Fruit fly (Drosophila melanogaster) whole organism, embryonic: ENCODE data around the gene Tbc1d22.
A peak's percentile ranks its signal among the peaks of the same experiment; 100 is the strongest.

Experiments
- Asciz ChIP-seq: fragments of 200-800 bp; sonication (Bioruptor generic); optimal IDR thresholded peaks from 2 replicates; lab custom pipeline; 2017; ENCODE audit warnings: missing biosample characterization, mild to moderate bottlenecking, missing genetic modification characterization, missing genetic modification reagents
- CG10321 ChIP-seq: fragments of 200-800 bp; sonication (Bioruptor generic); IDR thresholded peaks from 2 replicates; pipeline ENCODE4 v1.3.6; 2022; ENCODE audit warnings: missing biosample characterization, missing genetic modification characterization
- CG10431 ChIP-seq: fragments of 200-800 bp; sonication (Bioruptor generic); optimal IDR thresholded peaks from 3 replicates; lab custom pipeline; 2018; ENCODE audit warnings: missing biosample characterization, mild to moderate bottlenecking, missing genetic modification characterization
- CG11696 ChIP-seq: fragments of 200-800 bp; sonication (Bioruptor generic); IDR thresholded peaks from 2 replicates; pipeline ENCODE4 v1.3.6; 2022; ENCODE audit warnings: missing biosample characterization, missing genetic modification characterization
- CG13296 ChIP-seq: fragments of 200-800 bp; sonication (Bioruptor generic); optimal IDR thresholded peaks from 3 replicates; lab custom pipeline; 2018; ENCODE audit warnings: missing biosample characterization, mild to moderate bottlenecking, missing genetic modification characterization
- CG14014 ChIP-seq: fragments of 200-800 bp; sonication (Bioruptor generic); IDR thresholded peaks from 2 replicates; pipeline ENCODE4 v1.3.6; 2022; ENCODE audit warnings: missing biosample characterization, missing genetic modification characterization
- CG14441 ChIP-seq: fragments of 200-800 bp; sonication (Bioruptor generic); IDR thresholded peaks from 2 replicates; pipeline ENCODE4 v1.3.6; 2022; ENCODE audit warnings: missing biosample characterization, missing genetic modification characterization
- CG16779 ChIP-seq: fragments of 200-800 bp; sonication (Bioruptor generic); IDR thresholded peaks from 2 replicates; pipeline ENCODE4 v1.3.6; 2022; ENCODE audit warnings: missing biosample characterization, missing genetic modification characterization
- CG17328 ChIP-seq: fragments of 200-800 bp; sonication (Bioruptor generic); IDR thresholded peaks from 2 replicates; pipeline ENCODE4 v1.3.6; 2022; ENCODE audit warnings: missing biosample characterization, missing genetic modification characterization
- CG17359 ChIP-seq: fragments of 200-800 bp; sonication (Bioruptor generic); optimal IDR thresholded peaks from 3 replicates; lab custom pipeline; 2018; ENCODE audit warnings: missing biosample characterization, mild to moderate bottlenecking, missing genetic modification characterization, moderate library complexity
- CG17568 ChIP-seq: fragments of 200-800 bp; sonication (Bioruptor generic); optimal IDR thresholded peaks from 2 replicates; lab custom pipeline; 2018; ENCODE audit warnings: missing biosample characterization, mild to moderate bottlenecking, missing genetic modification characterization, moderate library complexity
- CG1792 ChIP-seq: fragments of 200-800 bp; sonication (Bioruptor generic); optimal IDR thresholded peaks from 2 replicates; lab custom pipeline; 2016; ENCODE audit warnings: missing biosample characterization, missing genetic modification characterization
- CG18764 ChIP-seq: fragments of 200-800 bp; sonication (Bioruptor generic); optimal IDR thresholded peaks from 3 replicates; lab custom pipeline; 2016; ENCODE audit warnings: missing biosample characterization, missing genetic modification characterization
- CG2120 ChIP-seq: fragments of 200-800 bp; sonication (Bioruptor generic); optimal IDR thresholded peaks from 3 replicates; lab custom pipeline; 2016; ENCODE audit warnings: missing biosample characterization, missing genetic modification characterization
- CG31224 ChIP-seq: fragments of 200-800 bp; sonication (Bioruptor generic); IDR thresholded peaks from 2 replicates; pipeline ENCODE4 v1.3.6; 2022; ENCODE audit warnings: missing biosample characterization, missing genetic modification characterization
- CG3407 ChIP-seq: fragments of 200-800 bp; sonication (Bioruptor generic); optimal IDR thresholded peaks from 2 replicates; lab custom pipeline; 2018; ENCODE audit warnings: missing biosample characterization, mild to moderate bottlenecking, missing genetic modification characterization
- CG34376 ChIP-seq: fragments of 200-800 bp; sonication (Bioruptor generic); optimal IDR thresholded peaks from 2 replicates; lab custom pipeline; 2018; ENCODE audit warnings: missing biosample characterization, mild to moderate bottlenecking, missing genetic modification characterization
- CG34422 ChIP-seq: fragments of 200-800 bp; sonication (Bioruptor generic); IDR thresholded peaks from 3 replicates; pipeline ENCODE4 v1.3.6; 2022; ENCODE audit warnings: missing biosample characterization, missing genetic modification characterization
- CG7556 ChIP-seq: fragments of 200-800 bp; sonication (Bioruptor generic); optimal IDR thresholded peaks from 2 replicates; lab custom pipeline; 2017; ENCODE audit warnings: missing biosample characterization, mild to moderate bottlenecking, missing genetic modification characterization
- CG8944 ChIP-seq: fragments of 200-800 bp; sonication (Bioruptor generic); optimal IDR thresholded peaks from 3 replicates; lab custom pipeline; 2016; ENCODE audit warnings: missing biosample characterization, missing genetic modification characterization
- CG9932 ChIP-seq: fragments of 200-800 bp; sonication (Bioruptor generic); IDR thresholded peaks from 2 replicates; pipeline ENCODE4 v1.3.6; 2022; ENCODE audit warnings: missing biosample characterization, missing genetic modification characterization
- CkIIα-i1 ChIP-seq: fragments of 200-800 bp; sonication (Bioruptor generic); IDR thresholded peaks from 2 replicates; pipeline ENCODE4 v1.3.6; 2022; ENCODE audit warnings: missing biosample characterization, missing genetic modification characterization
- Dref ChIP-seq: fragments of 200-800 bp; sonication (Bioruptor generic); IDR thresholded peaks from 2 replicates; pipeline ENCODE4 v1.3.6; 2022; ENCODE audit warnings: missing biosample characterization, missing genetic modification characterization
- E2f1 ChIP-seq: fragments of 200-800 bp; sonication (Bioruptor generic); IDR thresholded peaks from 2 replicates; pipeline ENCODE4 v1.3.6; 2022; ENCODE audit warnings: missing biosample characterization, missing genetic modification characterization
- HLH3B ChIP-seq: fragments of 200-800 bp; sonication (Bioruptor generic); IDR thresholded peaks from 2 replicates; pipeline ENCODE4 v1.3.6; 2022; ENCODE audit warnings: missing biosample characterization, missing genetic modification characterization
- HmgZ ChIP-seq: fragments of 200-800 bp; sonication (Bioruptor generic); optimal IDR thresholded peaks from 2 replicates; lab custom pipeline; 2018; ENCODE audit warnings: missing biosample characterization, mild to moderate bottlenecking, missing genetic modification characterization
- Mrtf ChIP-seq: fragments of 200-800 bp; sonication (Bioruptor generic); IDR thresholded peaks from 3 replicates; pipeline ENCODE4 v1.3.6; 2022; ENCODE audit warnings: missing biosample characterization, missing genetic modification characterization
- Myb ChIP-seq: fragments of 200-800 bp; sonication (Bioruptor generic); optimal IDR thresholded peaks from 2 replicates; lab custom pipeline; 2016; ENCODE audit warnings: missing biosample characterization, missing genetic modification characterization
- Nf-YA ChIP-seq: fragments of 200-800 bp; sonication (Bioruptor generic); IDR thresholded peaks from 2 replicates; pipeline ENCODE4 v1.3.6; 2022; ENCODE audit warnings: missing biosample characterization, missing genetic modification characterization
- Poxn ChIP-seq: fragments of 200-800 bp; sonication (Bioruptor generic); IDR thresholded peaks from 2 replicates; pipeline ENCODE4 v1.3.6; 2022; ENCODE audit warnings: missing biosample characterization, missing genetic modification characterization
- TFAM ChIP-seq: fragments of 200-800 bp; sonication (Bioruptor generic); optimal IDR thresholded peaks from 2 replicates; lab custom pipeline; 2017; ENCODE audit warnings: missing biosample characterization, missing genetic modification characterization, inconsistent platforms
- Xbp1 ChIP-seq: fragments of 200-800 bp; sonication (Bioruptor generic); optimal IDR thresholded peaks from 3 replicates; lab custom pipeline; 2016; ENCODE audit warnings: missing biosample characterization, mild to moderate bottlenecking, missing genetic modification characterization
- ase ChIP-seq: fragments of 200-800 bp; sonication (Bioruptor generic); IDR thresholded peaks from 3 replicates; pipeline ENCODE4 v1.3.6; 2022; ENCODE audit warnings: missing biosample characterization, missing genetic modification characterization
- az2 ChIP-seq: fragments of 200-800 bp; sonication (Bioruptor generic); optimal IDR thresholded peaks from 3 replicates; lab custom pipeline; 2016; ENCODE audit warnings: missing biosample characterization, missing genetic modification characterization
- bsh ChIP-seq, 2 experiments: fragments of 200-800 bp; sonication (Bioruptor generic); optimal IDR thresholded peaks; 2 replicates each; lab custom pipeline; 2017 to 2018; ENCODE audit warnings: mild to moderate bottlenecking in 2 of 2, missing biosample characterization in 2 of 2, missing genetic modification characterization in 2 of 2, moderate library complexity in 1 of 2
- dmrt11E ChIP-seq: fragments of 200-800 bp; sonication (Bioruptor generic); optimal IDR thresholded peaks from 3 replicates; lab custom pipeline; 2018; ENCODE audit warnings: missing biosample characterization, mild to moderate bottlenecking, missing genetic modification characterization, moderate library complexity
- fu2 ChIP-seq: fragments of 200-800 bp; sonication (Bioruptor generic); optimal IDR thresholded peaks from 2 replicates; lab custom pipeline; 2016; ENCODE audit warnings: missing biosample characterization, missing genetic modification characterization
- gcm ChIP-seq: fragments of 200-800 bp; sonication (Bioruptor generic); optimal IDR thresholded peaks from 2 replicates; lab custom pipeline; 2019; ENCODE audit warnings: missing biosample characterization, mild to moderate bottlenecking, missing genetic modification characterization, moderate library complexity
- her ChIP-seq: fragments of 200-800 bp; sonication (Bioruptor generic); optimal IDR thresholded peaks from 2 replicates; lab custom pipeline; 2016; ENCODE audit warnings: missing biosample characterization, missing genetic modification characterization
- ind ChIP-seq: fragments of 200-800 bp; sonication (Bioruptor generic); optimal IDR thresholded peaks from 3 replicates; lab custom pipeline; 2016; ENCODE audit warnings: missing biosample characterization, missing genetic modification characterization
- kah ChIP-seq: fragments of 200-800 bp; sonication (Bioruptor generic); optimal IDR thresholded peaks from 2 replicates; lab custom pipeline; 2018; ENCODE audit warnings: missing biosample characterization, mild to moderate bottlenecking, missing genetic modification characterization
- lola ChIP-seq, 3 experiments: fragments of >200 bp in 2 of 3; fragments of 200-800 bp in 1 of 3; sonication (Bioruptor generic) in 1 of 3; optimal IDR thresholded peaks; 2 replicates each; lab custom pipeline; 2017 to 2019; ENCODE audit warnings: missing biosample characterization in 3 of 3, missing genetic modification characterization in 3 of 3, mild to moderate bottlenecking in 1 of 3, moderate library complexity in 1 of 3
- lov ChIP-seq, 2 experiments: fragments of 200-800 bp in 1 of 2; fragments of >200 bp in 1 of 2; sonication (Bioruptor generic) in 1 of 2; IDR thresholded peaks in 1 of 2; optimal IDR thresholded peaks in 1 of 2; 2 replicates in 1 of 2; 3 replicates in 1 of 2; pipeline versions ENCODE4 v1.3.6 to Lab custom; 2017 to 2022; ENCODE audit warnings: missing biosample characterization in 1 of 2, missing genetic modification characterization in 1 of 2
- luna ChIP-seq: fragments of 200-800 bp; sonication (Bioruptor generic); optimal IDR thresholded peaks from 2 replicates; lab custom pipeline; 2016; ENCODE audit warnings: missing biosample characterization, missing genetic modification characterization
- nerfin-1 ChIP-seq: fragments of 200-800 bp; sonication (Bioruptor generic); optimal IDR thresholded peaks from 3 replicates; lab custom pipeline; 2019; ENCODE audit warnings: missing biosample characterization, mild to moderate bottlenecking, missing genetic modification characterization, moderate library complexity
- pho ChIP-seq: fragments of 200-800 bp; sonication (Bioruptor generic); optimal IDR thresholded peaks from 2 replicates; lab custom pipeline; 2016; ENCODE audit warnings: missing biosample characterization, missing genetic modification characterization
- pros ChIP-seq: fragments of 200-800 bp; sonication (Bioruptor generic); optimal IDR thresholded peaks from 3 replicates; lab custom pipeline; 2019; ENCODE audit warnings: missing biosample characterization, mild to moderate bottlenecking, missing genetic modification characterization, moderate library complexity
- row ChIP-seq: fragments of 200-800 bp; sonication (Bioruptor generic); IDR thresholded peaks from 3 replicates; pipeline ENCODE4 v1.3.6; 2022; ENCODE audit warnings: missing biosample characterization, missing genetic modification characterization
- seq ChIP-seq: fragments of 200-800 bp; sonication (Bioruptor generic); IDR thresholded peaks from 2 replicates; pipeline ENCODE4 v1.3.6; 2022; ENCODE audit warnings: missing biosample characterization, missing genetic modification characterization
- ttk ChIP-seq: fragments of 200-800 bp; sonication (Bioruptor generic); IDR thresholded peaks from 2 replicates; pipeline ENCODE4 v2.1.2; 2022; ENCODE audit warnings: missing biosample characterization, missing genetic modification characterization
- vfl ChIP-seq: fragments of 200-800 bp; sonication (Bioruptor generic); optimal IDR thresholded peaks from 2 replicates; lab custom pipeline; 2016; ENCODE audit warnings: missing biosample characterization, missing genetic modification characterization

The Tbc1d22 gene

DNA sequence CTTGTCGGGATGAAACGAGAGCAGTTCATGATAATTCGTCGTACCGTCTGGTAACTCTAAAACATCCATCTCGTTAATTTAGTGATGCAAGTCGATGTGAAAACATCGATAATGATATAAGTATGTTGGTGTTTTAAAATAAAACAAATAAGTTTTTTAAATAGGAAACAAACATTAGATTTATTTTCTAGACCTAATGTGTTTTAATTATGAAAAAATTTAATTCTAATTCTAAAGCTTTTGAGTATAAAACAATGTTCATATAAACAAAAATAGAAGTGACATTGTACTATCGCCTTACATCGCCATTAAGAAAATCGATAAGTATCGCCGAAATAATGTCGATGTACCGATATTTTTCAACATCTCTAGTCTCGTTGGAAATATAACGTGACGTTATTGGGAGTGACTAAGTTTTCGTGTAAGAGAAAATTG is 9.1 kb downstream of the Tbc1d22 start, which contains the start of gene Rab11 (continued):
- TF ChIP-seq pho, result peak; percentile 10
- TF ChIP-seq kah, result no peak
- no peak for TF ChIP-seq ase (GFP tag; lab: Robert Waterston, UW)
- peak; percentile 22 for TF ChIP-seq CG13296
- peak; percentile 42 for TF ChIP-seq CG7556 (GFP tag; lab: Kevin White, UChicago)
- TF ChIP-seq ind (GFP tag; lab: Kevin White, UChicago), result peak; percentile 53
- TF ChIP-seq CG8944 (GFP tag; lab: Kevin White, UChicago), result peak; percentile 34
- TF ChIP-seq seq (GFP tag; lab: Robert Waterston, UW), result no peak
- TF ChIP-seq CG14441 (GFP tag; lab: Robert Waterston, UW), result peak; percentile 32; the same call in 1 of the 2 replicates
- no peak for TF ChIP-seq Poxn (GFP tag; lab: Robert Waterston, UW)
- no peak for TF ChIP-seq CG31224 (GFP tag; lab: Robert Waterston, UW)
- peak; percentile 78 for TF ChIP-seq CG9932 (GFP tag; lab: Robert Waterston, UW)
- TF ChIP-seq Mrtf (GFP tag; lab: Robert Waterston, UW), result no peak
- no peak for TF ChIP-seq CG34422 (GFP tag; lab: Robert Waterston, UW)
- TF ChIP-seq CG2120 (GFP tag; lab: Kevin White, UChicago), result peak; percentile 68
- no peak for TF ChIP-seq CG10321
- TF ChIP-seq Xbp1, result peak; percentile 71
- TF ChIP-seq CG10431 (GFP tag; lab: Kevin White, UChicago), result no peak
- peak in 1 of 2 experiments; percentile 4 for TF ChIP-seq bsh (GFP tag; optimal IDR thresholded peaks at IDR 0.05; lab: Kevin White, UChicago)
- TF ChIP-seq vfl (GFP tag; lab: Kevin White, UChicago), result no peak
- peak; percentile 53 for TF ChIP-seq az2
- no peak for TF ChIP-seq nerfin-1 (tag; lab: Kevin White, UChicago)
- TF ChIP-seq Asciz, result peak; percentile 40
- no peak for TF ChIP-seq CG1792 (GFP tag; lab: Kevin White, UChicago)
- peak; percentile 67 for TF ChIP-seq Dref
- peak; percentile 40 for TF ChIP-seq dmrt11E (tag; lab: Kevin White, UChicago)
- TF ChIP-seq CG14014, result 0 out of 2 replicates have a peak, but pooled peaks have one; percentile 34
- no peak for TF ChIP-seq her
- TF ChIP-seq Myb (GFP tag; lab: Kevin White, UChicago), result no peak
- no peak for TF ChIP-seq CG18764 (GFP tag; lab: Kevin White, UChicago)
- TF ChIP-seq CG16779 (GFP tag; lab: Robert Waterston, UW), result no peak
- TF ChIP-seq gcm, result peak; percentile 14
- no peak for TF ChIP-seq lov (optimal IDR thresholded peaks at IDR 0.05; lab: Kevin White, UChicago)
- no peak for TF ChIP-seq lov (GFP tag; IDR thresholded peaks at IDR 0.05; lab: Robert Waterston, UW)
- TF ChIP-seq ttk (GFP tag; lab: Robert Waterston, UW), result no peak
- peak in 1 of 3 experiments; percentile 56 for TF ChIP-seq lola (GFP tag; optimal IDR thresholded peaks at IDR 0.05; lab: Kevin White, UChicago)
- no peak for TF ChIP-seq HLH3B (GFP tag; lab: Robert Waterston, UW)
- TF ChIP-seq HmgZ, result no peak
- TF ChIP-seq CkIIα-i1 (GFP tag; lab: Robert Waterston, UW), result no peak
- peak; percentile 33 for TF ChIP-seq CG17359 (tag; lab: Kevin White, UChicago)
- no peak for TF ChIP-seq CG3407 (GFP tag; lab: Kevin White, UChicago)
- TF ChIP-seq E2f1 (GFP tag; lab: Robert Waterston, UW), result no peak
- no peak for TF ChIP-seq CG17328 (GFP tag; lab: Robert Waterston, UW)
- no peak for TF ChIP-seq pros (GFP tag; lab: Kevin White, UChicago)
- TF ChIP-seq CG17568 (GFP tag; lab: Kevin White, UChicago), result no peak
- no peak for TF ChIP-seq luna (GFP tag; lab: Kevin White, UChicago)
- TF ChIP-seq row (GFP tag; lab: Robert Waterston, UW), result peak; percentile 83
- TF ChIP-seq fu2 (GFP tag; lab: Kevin White, UChicago), result peak; percentile 20
- 0 out of 2 replicates have a peak, but pooled peaks have one; percentile 6 for TF ChIP-seq Nf-YA (GFP tag; lab: Robert Waterston, UW)
- TF ChIP-seq TFAM (GFP tag; lab: Kevin White, UChicago), result no peak
- TF ChIP-seq CG34376 (GFP tag; lab: Kevin White, UChicago), result peak; percentile 60
- TF ChIP-seq CG11696 (GFP tag; lab: Robert Waterston, UW), result no peak
